Worm (Caenorhabditis elegans) whole organism, midembryonic: ENCODE measurements around the gene egl-18.

Experiments
- T22C8.4 ChIP-seq: fragments of 200-800 bp; sonication (Bioruptor generic); IDR thresholded peaks from 2 replicates; pipeline ENCODE4 v1.3.6; 2022; ENCODE audit warnings: missing genetic modification characterization, missing compliant biosample characterization
- flt-1 ChIP-seq: fragments of 200-800 bp; sonication (Bioruptor generic); IDR thresholded peaks from 2 replicates; pipeline ENCODE4 v1.3.6; 2022; ENCODE audit warnings: missing genetic modification characterization, missing compliant biosample characterization
- klf-2 ChIP-seq: fragments of 200-800 bp; sonication (Bioruptor generic); conservative IDR thresholded peaks from 2 replicates; pipeline ENCODE4 v1.3.6; 2022; ENCODE audit warnings: missing genetic modification reagents, missing genetic modification characterization, missing compliant biosample characterization
- med-1 ChIP-seq: sonication (generic microtip); optimal IDR thresholded peaks from 2 replicates; lab custom pipeline; 2017; ENCODE audit warnings: missing genetic modification characterization, mild to moderate bottlenecking, missing compliant biosample characterization, antibody characterized with exemption, missing genetic modification reagents; ENCODE audit not compliant: insufficient read depth
- ref-1 ChIP-seq: fragments of 200-800 bp; sonication (Bioruptor generic); conservative IDR thresholded peaks from 2 replicates; pipeline ENCODE4 v1.3.6; 2022; ENCODE audit warnings: missing genetic modification reagents, missing genetic modification characterization, missing compliant biosample characterization
- tab-1 ChIP-seq: fragments of 200-800 bp; sonication (Bioruptor generic); IDR thresholded peaks from 2 replicates; pipeline ENCODE4 v1.3.6; 2022; ENCODE audit warnings: missing genetic modification characterization, missing compliant biosample characterization
- ztf-23 ChIP-seq: fragments of 200-800 bp; sonication (Bioruptor generic); IDR thresholded peaks from 2 replicates; pipeline ENCODE4 v1.3.6; 2022; ENCODE audit warnings: missing genetic modification reagents, missing genetic modification characterization, missing compliant biosample characterization

ce11 chrIV:1872052-1872451, 30.1 kb upstream of the egl-18 start:
- TF ChIP-seq ztf-23 (GFP tag; lab: Robert Waterston, UW) (no peak), tab-1 (GFP tag; lab: Robert Waterston, UW) (no peak), flt-1 (GFP tag; lab: Robert Waterston, UW) (no peak), med-1 (no peak), T22C8.4 (GFP tag; lab: Robert Waterston, UW) (no peak), klf-2 (GFP tag; lab: Robert Waterston, UW) (no peak), ref-1 (GFP tag; lab: Robert Waterston, UW) (no peak)
